Worm (Caenorhabditis elegans) whole organism, L4/young adult: Measurements from ENCODE around the gene srh-223.

Experiments used
- W03F9.2 ChIP-seq: fragments of 150-350 bp; optimal IDR thresholded peaks from 2 replicates; lab custom pipeline; 2014; ENCODE audit warnings: missing biosample characterization, missing genetic modification characterization
- dao-5 ChIP-seq: sonication (generic microtip); optimal IDR thresholded peaks from 2 replicates; lab custom pipeline; 2016; ENCODE audit warnings: missing genotype, missing genetic modification characterization, moderate library complexity, missing compliant biosample characterization

DNA sequence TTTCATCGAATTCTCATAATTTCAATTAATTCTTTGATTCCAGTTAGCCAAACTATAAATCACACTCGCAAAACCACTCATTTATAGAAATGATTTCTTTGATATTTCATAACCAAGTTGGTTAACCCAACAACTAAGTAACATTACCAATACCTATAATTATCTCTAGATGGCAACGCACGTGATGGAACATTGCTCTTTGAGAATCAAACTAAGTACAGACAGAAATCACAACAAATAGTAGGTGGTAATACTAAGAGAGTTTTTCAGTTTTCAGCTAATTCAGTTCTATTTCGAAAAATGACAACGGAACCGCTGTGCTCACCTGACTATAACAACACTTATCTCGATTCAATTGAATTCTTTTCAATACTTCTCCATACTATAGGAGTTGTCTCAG lies at the start of gene srh-223:
- no peak for TF ChIP-seq W03F9.2 (tag; lab: Kevin White, UChicago)
- TF ChIP-seq dao-5: no peak
